Worm (Caenorhabditis elegans) whole organism, late embryonic: ENCODE data around the gene C18D4.12.

Experiments used
- C08G9.2 ChIP-seq: sonication (generic microtip); optimal IDR thresholded peaks from 2 replicates; lab custom pipeline; 2016; ENCODE audit warnings: mild to moderate bottlenecking, missing genetic modification characterization, moderate library complexity, missing compliant biosample characterization
- C38D4.7 ChIP-seq: fragments of 200-800 bp; sonication (Bioruptor generic); optimal IDR thresholded peaks from 2 replicates; lab custom pipeline; 2018; ENCODE audit warnings: mild to moderate bottlenecking, missing genetic modification characterization, moderate library complexity, missing compliant biosample characterization
- K09A11.1 ChIP-seq: sonication (generic microtip); optimal IDR thresholded peaks from 2 replicates; lab custom pipeline; 2017; ENCODE audit warnings: antibody characterized with exemption, mild to moderate bottlenecking, missing genetic modification characterization, missing compliant biosample characterization; ENCODE audit not compliant: insufficient read depth
- T23F11.4 ChIP-seq: fragments of 200-800 bp; sonication (Bioruptor generic); optimal IDR thresholded peaks from 2 replicates; lab custom pipeline; 2018; ENCODE audit warnings: mild to moderate bottlenecking, missing genetic modification characterization, missing compliant biosample characterization
- Y22D7AL.16 ChIP-seq: sonication (generic microtip); optimal IDR thresholded peaks from 2 replicates; lab custom pipeline; 2016; ENCODE audit warnings: missing genetic modification characterization, missing compliant biosample characterization
- ahr-1 ChIP-seq: sonication (generic microtip); optimal IDR thresholded peaks from 2 replicates; lab custom pipeline; 2016; ENCODE audit warnings: missing genetic modification characterization, missing compliant biosample characterization
- ama-1 ChIP-seq: fragments of 150-350 bp; optimal IDR thresholded peaks from 2 replicates; lab custom pipeline; 2014
- ceh-14 ChIP-seq: sonication (generic microtip); optimal IDR thresholded peaks from 2 replicates; lab custom pipeline; 2016; ENCODE audit warnings: missing genotype, missing genetic modification characterization, missing compliant biosample characterization
- ceh-18 ChIP-seq: sonication (generic microtip); optimal IDR thresholded peaks from 2 replicates; lab custom pipeline; 2016; ENCODE audit warnings: missing genetic modification characterization, missing compliant biosample characterization
- ceh-19 ChIP-seq: fragments of 200-800 bp; sonication (Bioruptor generic); optimal IDR thresholded peaks from 2 replicates; lab custom pipeline; 2018; ENCODE audit warnings: mild to moderate bottlenecking, missing genetic modification characterization, missing compliant biosample characterization
- ceh-2 ChIP-seq: sonication (generic microtip); optimal IDR thresholded peaks from 2 replicates; lab custom pipeline; 2016; ENCODE audit warnings: missing genotype, missing genetic modification characterization, missing compliant biosample characterization
- ceh-22 ChIP-seq: sonication (generic microtip); optimal IDR thresholded peaks from 2 replicates; lab custom pipeline; 2017; ENCODE audit warnings: missing biosample characterization, missing genetic modification characterization
- ceh-24 ChIP-seq: sonication (generic microtip); optimal IDR thresholded peaks from 2 replicates; lab custom pipeline; 2016; ENCODE audit warnings: mild to moderate bottlenecking, missing genetic modification characterization, missing compliant biosample characterization
- ceh-30 ChIP-seq: fragments of 150-350 bp; optimal IDR thresholded peaks from 2 replicates; lab custom pipeline; 2014; ENCODE audit warnings: missing biosample characterization, missing genetic modification characterization
- ceh-45 ChIP-seq: fragments of 200-800 bp; sonication (Bioruptor generic); IDR thresholded peaks from 2 replicates; pipeline ENCODE4 v1.3.6; 2022; ENCODE audit warnings: missing genetic modification reagents, missing genetic modification characterization, missing compliant biosample characterization
- ceh-48 ChIP-seq: sonication (generic microtip); optimal IDR thresholded peaks from 2 replicates; lab custom pipeline; 2016; ENCODE audit warnings: missing genetic modification characterization, inconsistent platforms, missing compliant biosample characterization
- ceh-9 ChIP-seq: sonication (generic microtip); optimal IDR thresholded peaks from 2 replicates; lab custom pipeline; 2016; ENCODE audit warnings: mild to moderate bottlenecking, missing genetic modification characterization, inconsistent platforms, missing compliant biosample characterization
- dve-1 ChIP-seq: sonication (generic microtip); optimal IDR thresholded peaks from 2 replicates; lab custom pipeline; 2017; ENCODE audit warnings: antibody characterized with exemption, mild to moderate bottlenecking, missing genetic modification characterization, missing compliant biosample characterization
- elt-4 ChIP-seq: sonication (generic microtip); optimal IDR thresholded peaks from 2 replicates; lab custom pipeline; 2016; ENCODE audit warnings: missing genetic modification characterization, missing compliant biosample characterization
- ets-4 ChIP-seq: sonication (generic microtip); optimal IDR thresholded peaks from 2 replicates; lab custom pipeline; 2016; ENCODE audit warnings: missing genetic modification characterization, missing compliant biosample characterization
- eyg-1 ChIP-seq: sonication (generic microtip); optimal IDR thresholded peaks from 2 replicates; lab custom pipeline; 2016; ENCODE audit warnings: missing genotype, missing genetic modification characterization, missing compliant biosample characterization
- fax-1 ChIP-seq: sonication (generic microtip); optimal IDR thresholded peaks from 2 replicates; lab custom pipeline; 2016; ENCODE audit warnings: missing genotype, missing genetic modification characterization, missing compliant biosample characterization
- fkh-10 ChIP-seq: fragments of 150-350 bp; optimal IDR thresholded peaks from 2 replicates; lab custom pipeline; 2014; ENCODE audit warnings: missing biosample characterization, missing genetic modification reagents, missing genetic modification characterization
- gmeb-2 ChIP-seq: sonication (generic microtip); optimal IDR thresholded peaks from 2 replicates; lab custom pipeline; 2016; ENCODE audit warnings: missing genetic modification characterization, inconsistent platforms, missing compliant biosample characterization
- hlh-13 ChIP-seq: fragments of 200-800 bp; sonication (Bioruptor generic); optimal IDR thresholded peaks from 2 replicates; lab custom pipeline; 2018; ENCODE audit warnings: mild to moderate bottlenecking, missing genetic modification characterization, missing compliant biosample characterization
- hlh-15 ChIP-seq: sonication (generic microtip); optimal IDR thresholded peaks from 2 replicates; lab custom pipeline; 2016; ENCODE audit warnings: missing genetic modification characterization, missing compliant biosample characterization
- hlh-6 ChIP-seq: sonication (generic microtip); optimal IDR thresholded peaks from 2 replicates; lab custom pipeline; 2016; ENCODE audit warnings: missing genotype, missing genetic modification characterization, missing compliant biosample characterization
- nhr-11 ChIP-seq: fragments of 150-350 bp; optimal IDR thresholded peaks from 2 replicates; lab custom pipeline; 2014; ENCODE audit warnings: missing biosample characterization, missing genetic modification characterization
- nhr-232 ChIP-seq: sonication (generic microtip); optimal IDR thresholded peaks from 2 replicates; lab custom pipeline; 2016; ENCODE audit warnings: missing genetic modification characterization, missing compliant biosample characterization
- odd-2 ChIP-seq: sonication (generic microtip); optimal IDR thresholded peaks from 2 replicates; lab custom pipeline; 2017; ENCODE audit warnings: antibody characterized with exemption, mild to moderate bottlenecking, missing genetic modification characterization, missing compliant biosample characterization
- pag-3 ChIP-seq: sonication (generic microtip); optimal IDR thresholded peaks from 2 replicates; lab custom pipeline; 2016; ENCODE audit warnings: missing compliant biosample characterization, missing genetic modification characterization, borderline replicate concordance
- pat-9 ChIP-seq: fragments of 200-800 bp; sonication (Bioruptor generic); optimal IDR thresholded peaks from 2 replicates; lab custom pipeline; 2018; ENCODE audit warnings: mild to moderate bottlenecking, missing genetic modification characterization, moderate library complexity, missing compliant biosample characterization
- pha-4 ChIP-seq: fragments of 150-350 bp; optimal IDR thresholded peaks from 2 replicates; lab custom pipeline; 2018; ENCODE audit warnings: missing biosample characterization, missing genetic modification reagents, missing genetic modification characterization
- pqm-1 ChIP-seq: sonication (generic microtip); optimal IDR thresholded peaks from 2 replicates; lab custom pipeline; 2016; ENCODE audit warnings: missing genetic modification characterization, missing compliant biosample characterization
- pros-1 ChIP-seq: fragments of 150-350 bp; optimal IDR thresholded peaks from 2 replicates; lab custom pipeline; 2014; ENCODE audit warnings: missing biosample characterization, missing genetic modification reagents, missing genetic modification characterization
- rnt-1 ChIP-seq: sonication (generic microtip); optimal IDR thresholded peaks from 2 replicates; lab custom pipeline; 2016; ENCODE audit warnings: missing genetic modification characterization, missing compliant biosample characterization
- syd-9 ChIP-seq: sonication (generic microtip); optimal IDR thresholded peaks from 2 replicates; lab custom pipeline; 2016; ENCODE audit warnings: mild to moderate bottlenecking, missing genetic modification characterization, moderate library complexity, missing compliant biosample characterization
- tbx-7 ChIP-seq: sonication (generic microtip); optimal IDR thresholded peaks from 2 replicates; lab custom pipeline; 2016; ENCODE audit warnings: missing genotype, missing genetic modification characterization, missing compliant biosample characterization
- ttx-3 ChIP-seq: sonication (generic microtip); optimal IDR thresholded peaks from 2 replicates; lab custom pipeline; 2016; ENCODE audit warnings: missing genetic modification reagents, missing genetic modification characterization, missing compliant biosample characterization
- unc-42 ChIP-seq: sonication (generic microtip); optimal IDR thresholded peaks from 2 replicates; lab custom pipeline; 2016; ENCODE audit warnings: missing genotype, missing genetic modification characterization, missing compliant biosample characterization
- unc-55 ChIP-seq: sonication (generic microtip); optimal IDR thresholded peaks from 2 replicates; lab custom pipeline; 2017; ENCODE audit warnings: missing biosample characterization, missing genetic modification reagents, missing genetic modification characterization
- unc-86 ChIP-seq: sonication (generic microtip); optimal IDR thresholded peaks from 2 replicates; lab custom pipeline; 2016; ENCODE audit warnings: missing genetic modification characterization, missing compliant biosample characterization
- zip-5 ChIP-seq: sonication (generic microtip); optimal IDR thresholded peaks from 2 replicates; lab custom pipeline; 2016; ENCODE audit warnings: missing genetic modification characterization, missing compliant biosample characterization
- ztf-16 ChIP-seq: sonication (generic microtip); optimal IDR thresholded peaks from 2 replicates; lab custom pipeline; 2017; ENCODE audit warnings: missing genetic modification characterization, missing compliant biosample characterization

The C18D4.12 gene

ce11 chrV:17520735-17521134, 9.7 kb downstream of the C18D4.12 start, which contains the start of gene fbxa-136:
Gene fbxa-136 (plus strand): TSS chrV:17521035.
- no peak for TF ChIP-seq ceh-9
- TF ChIP-seq Y22D7AL.16 (tag; lab: Kevin White, UChicago) = no peak
- TF ChIP-seq gmeb-2 (tag; lab: Kevin White, UChicago) = no peak
- TF ChIP-seq unc-86 (tag; lab: Kevin White, UChicago) = no peak
- no peak for TF ChIP-seq zip-5 (tag; lab: Kevin White, UChicago)
- no peak for TF ChIP-seq hlh-6 (tag; lab: Kevin White, UChicago)
- no peak for TF ChIP-seq ceh-18
- TF ChIP-seq, all 69 proteins: peak for 0

ce11 chrV:17513831-17514230, 16.6 kb downstream of the C18D4.12 start:
- TF ChIP-seq T23F11.4 = no peak
- TF ChIP-seq pros-1 (tag; lab: Kevin White, UChicago) = no peak
- no peak for TF ChIP-seq nhr-232 (tag; lab: Kevin White, UChicago)
- no peak for TF ChIP-seq eyg-1 (tag; lab: Kevin White, UChicago)
- TF ChIP-seq pat-9 (tag; lab: Kevin White, UChicago) = no peak
- TF ChIP-seq fkh-10 (GFP tag; lab: Kevin White, UChicago) = no peak
- no peak for TF ChIP-seq ceh-9
- no peak for TF ChIP-seq gmeb-2 (tag; lab: Kevin White, UChicago)
- no peak for TF ChIP-seq ama-1 (lab: Kevin White, UChicago)
- no peak for TF ChIP-seq nhr-11 (tag; lab: Kevin White, UChicago)
- no peak for TF ChIP-seq hlh-6 (tag; lab: Kevin White, UChicago)
- no peak for TF ChIP-seq pha-4
- TF ChIP-seq ceh-30 (tag; lab: Kevin White, UChicago) = no peak
- TF ChIP-seq fax-1 (tag; lab: Kevin White, UChicago) = no peak
- TF ChIP-seq unc-55 (GFP tag; lab: Kevin White, UChicago) = no peak
- no peak for TF ChIP-seq ceh-45 (GFP tag; lab: Robert Waterston, UW)
- no peak for TF ChIP-seq unc-42 (tag; lab: Kevin White, UChicago)

- peak; percentile 78 for TF ChIP-seq pag-3
- no peak for TF ChIP-seq hlh-15 (tag; lab: Kevin White, UChicago)
- TF ChIP-seq unc-42 (tag; lab: Kevin White, UChicago) = no peak
Measured at ce11 chrV:17512763-17513162, 17.6 kb downstream of the C18D4.12 start.

- TF ChIP-seq dve-1 (tag; lab: Kevin White, UChicago) (no peak), ceh-14 (tag; lab: Kevin White, UChicago) (no peak), T23F11.4 (no peak), ceh-22 (tag; lab: Kevin White, UChicago) (no peak), ceh-19 (no peak), pha-4 (no peak), tbx-7 (tag; lab: Kevin White, UChicago) (no peak), C08G9.2 (no peak), ztf-16 (no peak), pros-1 (tag; lab: Kevin White, UChicago) (no peak), C38D4.7 (GFP tag; lab: Kevin White, UChicago) (no peak), ahr-1 (tag; lab: Kevin White, UChicago) (no peak), ceh-2 (tag; lab: Kevin White, UChicago) (no peak), elt-4 (tag; lab: Kevin White, UChicago) (no peak)
Measured at ce11 chrV:17508493-17508892, 21.9 kb downstream of the C18D4.12 start, which contains the start of gene srw-32. Gene srw-32 (plus strand): TSS chrV:17508793.

ce11 chrV:17506289-17506688, 24.1 kb downstream of the C18D4.12 start, which contains the start of gene srw-31:
Gene srw-31 (plus strand): TSS chrV:17506589.
- TF ChIP-seq rnt-1 (tag; lab: Kevin White, UChicago) (no peak), pat-9 (tag; lab: Kevin White, UChicago) (no peak), pha-4 (no peak), syd-9 (no peak), ets-4 (no peak), hlh-13 (GFP tag; lab: Kevin White, UChicago) (no peak), dve-1 (tag; lab: Kevin White, UChicago) (no peak), ceh-48 (tag; lab: Kevin White, UChicago) (no peak), ahr-1 (tag; lab: Kevin White, UChicago) (no peak), ztf-16 (no peak), odd-2 (tag; lab: Kevin White, UChicago) (no peak), ceh-24 (no peak), eyg-1 (tag; lab: Kevin White, UChicago) (no peak), K09A11.1 (tag; lab: Kevin White, UChicago) (no peak), pqm-1 (no peak), ttx-3 (tag; lab: Kevin White, UChicago) (no peak)
- TF ChIP-seq, all 69 proteins: peak for 0
